Fruit fly (Drosophila melanogaster) whole organism: ENCODE data around the gene Crz.

Experiments used
- CG8478 ChIP-seq: fragments of >200 bp; optimal IDR thresholded peaks from 2 replicates; lab custom pipeline; 2018; ENCODE audit warnings: inconsistent platforms
- EcR ChIP-seq, 2 experiments: fragments of >200 bp; optimal IDR thresholded peaks; 2 replicates each; lab custom pipeline; 2017; ENCODE audit warnings: missing biosample characterization in 2 of 2, missing genetic modification characterization in 2 of 2, missing genetic modification reagents in 2 of 2
- pan ChIP-seq: fragments of >200 bp; optimal IDR thresholded peaks from 2 replicates; lab custom pipeline; 2017
- psq ChIP-seq: fragments of >200 bp; optimal IDR thresholded peaks from 2 replicates; lab custom pipeline; 2017
- usp ChIP-seq: fragments of >200 bp; optimal IDR thresholded peaks from 2 replicates; lab custom pipeline; 2017; ENCODE audit warnings: missing biosample characterization, missing genetic modification characterization, mixed read lengths

- TF ChIP-seq EcR (GFP tag; optimal IDR thresholded peaks at IDR 0.05; lab: Kevin White, UChicago) (no peak), CG8478 (no peak), usp (GFP tag; lab: Kevin White, UChicago) (no peak), pan (lab: Kevin White, UChicago) (no peak), psq (no peak)
Measured at dm6 chr3R:14344767-14345166, 30.1 kb downstream of the Crz start.
